Worm (Caenorhabditis elegans) whole organism, young adult: Measurements from ENCODE around the gene rnf-113.

Experiments used
- B0261.1 ChIP-seq: sonication (generic microtip); optimal IDR thresholded peaks from 2 replicates; lab custom pipeline; 2016; ENCODE audit warnings: mild to moderate bottlenecking, missing genetic modification characterization, moderate library complexity, missing compliant biosample characterization
- B0336.3 ChIP-seq: fragments of 200-800 bp; sonication (Bioruptor generic); IDR thresholded peaks from 2 replicates; pipeline ENCODE4 v1.3.6; 2022; ENCODE audit warnings: missing genetic modification characterization, missing compliant biosample characterization
- C06A6.2 ChIP-seq: fragments of 200-800 bp; sonication (Bioruptor generic); conservative IDR thresholded peaks from 2 replicates; pipeline ENCODE4 v1.3.6; 2022; ENCODE audit warnings: missing genetic modification characterization, missing compliant biosample characterization
- F10E7.11 ChIP-seq: sonication (generic microtip); optimal IDR thresholded peaks from 2 replicates; lab custom pipeline; 2017; ENCODE audit warnings: mild to moderate bottlenecking, missing genetic modification characterization, moderate library complexity, missing compliant biosample characterization
- F22D6.2 ChIP-seq: sonication (generic microtip); optimal IDR thresholded peaks from 2 replicates; lab custom pipeline; 2016; ENCODE audit warnings: mild to moderate bottlenecking, missing genetic modification characterization, missing compliant biosample characterization
- F23B12.7 ChIP-seq: sonication (generic microtip); optimal IDR thresholded peaks from 2 replicates; lab custom pipeline; 2017; ENCODE audit warnings: missing genetic modification characterization, mild to moderate bottlenecking, missing compliant biosample characterization, antibody characterized with exemption, moderate library complexity; ENCODE audit not compliant: insufficient read depth
- F37B4.10 ChIP-seq: fragments of 200-800 bp; sonication (Bioruptor generic); IDR thresholded peaks from 2 replicates; pipeline ENCODE4 v1.3.6; 2022; ENCODE audit warnings: missing genetic modification characterization, missing compliant biosample characterization
- K11D2.4 ChIP-seq: fragments of 200-800 bp; sonication (Bioruptor generic); IDR thresholded peaks from 2 replicates; pipeline ENCODE4 v1.3.6; 2022; ENCODE audit warnings: missing genetic modification reagents, missing genetic modification characterization, missing compliant biosample characterization
- T26A5.8 ChIP-seq: sonication (generic microtip); optimal IDR thresholded peaks from 2 replicates; lab custom pipeline; 2016; ENCODE audit warnings: missing genetic modification characterization, missing compliant biosample characterization
- Y53G8AR.9 ChIP-seq: fragments of 200-800 bp; sonication (Bioruptor generic); conservative IDR thresholded peaks from 2 replicates; pipeline ENCODE4 v1.3.6; 2022; ENCODE audit warnings: missing genetic modification reagents, missing genetic modification characterization, missing compliant biosample characterization
- Y56A3A.18 ChIP-seq: fragments of 200-800 bp; sonication (Bioruptor generic); IDR thresholded peaks from 2 replicates; pipeline ENCODE4 v1.3.6; 2022; ENCODE audit warnings: missing genetic modification reagents, missing genetic modification characterization, missing compliant biosample characterization
- Y79H2A.3 ChIP-seq: fragments of 200-800 bp; sonication (Bioruptor generic); conservative IDR thresholded peaks from 2 replicates; pipeline ENCODE4 v1.3.6; 2022; ENCODE audit warnings: missing genetic modification reagents, missing genetic modification characterization, missing compliant biosample characterization
- aptf-2 ChIP-seq: fragments of 200-800 bp; sonication (Bioruptor generic); conservative IDR thresholded peaks from 2 replicates; pipeline ENCODE4 v1.3.6; 2022; ENCODE audit warnings: missing genetic modification reagents, missing genetic modification characterization, missing compliant biosample characterization
- attf-6 ChIP-seq: fragments of 200-800 bp; sonication (Bioruptor generic); IDR thresholded peaks from 2 replicates; pipeline ENCODE4 v1.3.6; 2022; ENCODE audit warnings: missing genetic modification reagents, missing genetic modification characterization, missing compliant biosample characterization
- bed-2 ChIP-seq: fragments of 200-800 bp; sonication (Bioruptor generic); IDR thresholded peaks from 2 replicates; pipeline ENCODE4 v1.3.6; 2022; ENCODE audit warnings: missing genetic modification reagents, missing genetic modification characterization, missing compliant biosample characterization
- cebp-1 ChIP-seq, 2 experiments: fragments of 200-800 bp in 1 of 2; sonication (Bioruptor generic) in 1 of 2; sonication (generic microtip) in 1 of 2; IDR thresholded peaks in 1 of 2; optimal IDR thresholded peaks in 1 of 2; 2 replicates each; pipeline versions ENCODE4 v1.3.6 to Lab custom; 2017 to 2022; ENCODE audit warnings: missing compliant biosample characterization in 2 of 2, missing genetic modification characterization in 2 of 2, mild to moderate bottlenecking in 1 of 2, missing genetic modification reagents in 1 of 2, moderate library complexity in 1 of 2
- ceh-100 ChIP-seq: fragments of 200-800 bp; sonication (Bioruptor generic); IDR thresholded peaks from 2 replicates; pipeline ENCODE4 v1.3.6; 2022; ENCODE audit warnings: missing genetic modification reagents, missing genetic modification characterization, missing compliant biosample characterization
- ceh-27 ChIP-seq: fragments of 200-800 bp; sonication (Bioruptor generic); optimal IDR thresholded peaks from 2 replicates; lab custom pipeline; 2018; ENCODE audit warnings: mild to moderate bottlenecking, missing genetic modification characterization, moderate library complexity, missing compliant biosample characterization
- ceh-91 ChIP-seq: fragments of 200-800 bp; sonication (Bioruptor generic); IDR thresholded peaks from 2 replicates; pipeline ENCODE4 v1.3.6; 2022; ENCODE audit warnings: missing genetic modification reagents, missing genetic modification characterization, missing compliant biosample characterization
- chd-7 ChIP-seq: sonication (generic microtip); optimal IDR thresholded peaks from 2 replicates; lab custom pipeline; 2016; ENCODE audit warnings: mild to moderate bottlenecking, missing genetic modification characterization, moderate library complexity, missing compliant biosample characterization
- efl-1 ChIP-seq: fragments of 150-350 bp; optimal IDR thresholded peaks from 2 replicates; lab custom pipeline; 2014; ENCODE audit warnings: missing biosample characterization, missing genetic modification reagents, missing genetic modification characterization
- ekl-4 ChIP-seq: fragments of 200-800 bp; sonication (Bioruptor generic); IDR thresholded peaks from 2 replicates; pipeline ENCODE4 v1.3.6; 2022; ENCODE audit warnings: missing genetic modification reagents, missing genetic modification characterization, missing compliant biosample characterization
- ets-4 ChIP-seq: fragments of 200-800 bp; sonication (Bioruptor generic); optimal IDR thresholded peaks from 2 replicates; lab custom pipeline; 2018; ENCODE audit warnings: mild to moderate bottlenecking, missing genetic modification characterization, missing compliant biosample characterization
- fkh-3 ChIP-seq: sonication (generic microtip); optimal IDR thresholded peaks from 2 replicates; lab custom pipeline; 2016; ENCODE audit warnings: mild to moderate bottlenecking, missing genetic modification characterization, missing compliant biosample characterization
- gei-17 ChIP-seq: fragments of 200-800 bp; sonication (Bioruptor generic); optimal IDR thresholded peaks from 2 replicates; lab custom pipeline; 2018; ENCODE audit warnings: mild to moderate bottlenecking, missing genetic modification characterization, missing compliant biosample characterization
- hrde-1 ChIP-seq: sonication (generic microtip); optimal IDR thresholded peaks from 2 replicates; lab custom pipeline; 2016; ENCODE audit warnings: missing genetic modification characterization, mild to moderate bottlenecking, missing compliant biosample characterization, moderate library complexity, missing genotype, missing genetic modification reagents, borderline replicate concordance
- let-526 ChIP-seq: fragments of 200-800 bp; sonication (Bioruptor generic); IDR thresholded peaks from 2 replicates; pipeline ENCODE4 v1.3.6; 2022; ENCODE audit warnings: missing genetic modification reagents, missing genetic modification characterization, missing compliant biosample characterization
- lin-35 ChIP-seq, 3 experiments: fragments of 150-350 bp in 2 of 3; sonication (generic microtip) in 1 of 3; optimal IDR thresholded peaks; 2 replicates each; lab custom pipeline; 2014 to 2018; ENCODE audit warnings: missing biosample characterization in 3 of 3, missing genetic modification characterization in 3 of 3, missing genetic modification reagents in 3 of 3
- lsl-1 ChIP-seq: fragments of 200-800 bp; sonication (Bioruptor generic); optimal IDR thresholded peaks from 2 replicates; lab custom pipeline; 2018; ENCODE audit warnings: mild to moderate bottlenecking, missing genetic modification characterization, moderate library complexity, missing compliant biosample characterization
- madf-3 ChIP-seq: fragments of 200-800 bp; sonication (Bioruptor generic); IDR thresholded peaks from 2 replicates; pipeline ENCODE4 v1.3.6; 2022; ENCODE audit warnings: missing genetic modification reagents, missing genetic modification characterization, missing compliant biosample characterization
- madf-8 ChIP-seq: fragments of 200-800 bp; sonication (Bioruptor generic); conservative IDR thresholded peaks from 2 replicates; pipeline ENCODE4 v1.3.6; 2022; ENCODE audit warnings: missing genetic modification reagents, missing genetic modification characterization, missing compliant biosample characterization
- mes-4 ChIP-seq: sonication (generic microtip); optimal IDR thresholded peaks from 2 replicates; lab custom pipeline; 2016; ENCODE audit warnings: missing genotype, missing genetic modification characterization, missing compliant biosample characterization
- mxl-1 ChIP-seq: sonication (generic microtip); optimal IDR thresholded peaks from 2 replicates; lab custom pipeline; 2016; ENCODE audit warnings: missing genetic modification characterization, missing compliant biosample characterization
- nfyb-1 ChIP-seq: fragments of 200-800 bp; sonication (Bioruptor generic); IDR thresholded peaks from 2 replicates; pipeline ENCODE4 v1.3.6; 2022; ENCODE audit warnings: missing genetic modification reagents, missing genetic modification characterization, missing compliant biosample characterization
- nhr-120 ChIP-seq: fragments of 200-800 bp; sonication (Bioruptor generic); IDR thresholded peaks from 2 replicates; pipeline ENCODE4 v1.3.6; 2022; ENCODE audit warnings: missing genetic modification characterization, missing compliant biosample characterization
- nhr-179 ChIP-seq: sonication (generic microtip); optimal IDR thresholded peaks from 2 replicates; lab custom pipeline; 2016; ENCODE audit warnings: mild to moderate bottlenecking, missing genetic modification characterization, missing compliant biosample characterization
- nhr-80 ChIP-seq: sonication (generic microtip); optimal IDR thresholded peaks from 2 replicates; lab custom pipeline; 2016; ENCODE audit warnings: missing genetic modification characterization, missing compliant biosample characterization
- pbrm-1 ChIP-seq: fragments of 200-800 bp; sonication (Bioruptor generic); IDR thresholded peaks from 2 replicates; pipeline ENCODE4 v1.3.6; 2022; ENCODE audit warnings: missing genetic modification reagents, missing genetic modification characterization, missing compliant biosample characterization
- rec-8 ChIP-seq, 2 experiments: sonication (generic microtip); optimal IDR thresholded peaks; 2 replicates each; lab custom pipeline; 2016; ENCODE audit warnings: mild to moderate bottlenecking in 2 of 2, missing genetic modification characterization in 2 of 2, missing genetic modification reagents in 2 of 2, missing genotype in 2 of 2, missing biosample characterization in 1 of 2, missing compliant biosample characterization in 1 of 2, moderate library complexity in 1 of 2
- sea-2 ChIP-seq: fragments of 200-800 bp; sonication (Bioruptor generic); IDR thresholded peaks from 2 replicates; pipeline ENCODE4 v1.3.6; 2022; ENCODE audit warnings: missing genetic modification characterization, missing compliant biosample characterization
- snpc-1.1 ChIP-seq: sonication (generic microtip); optimal IDR thresholded peaks from 2 replicates; lab custom pipeline; 2017; ENCODE audit warnings: missing genetic modification characterization, mild to moderate bottlenecking, missing compliant biosample characterization, antibody characterized with exemption, moderate library complexity, missing genotype, missing genetic modification reagents; ENCODE audit not compliant: insufficient read depth
- tbp1 ChIP-seq: fragments of 200-800 bp; sonication (Bioruptor generic); optimal IDR thresholded peaks from 2 replicates; lab custom pipeline; 2018; ENCODE audit warnings: mild to moderate bottlenecking, missing genetic modification characterization, missing compliant biosample characterization
- unc-130 ChIP-seq: sonication (generic microtip); optimal IDR thresholded peaks from 2 replicates; lab custom pipeline; 2016; ENCODE audit warnings: missing genetic modification reagents, missing genetic modification characterization, missing compliant biosample characterization
- zim-3 ChIP-seq: sonication (generic microtip); optimal IDR thresholded peaks from 2 replicates; lab custom pipeline; 2017; ENCODE audit warnings: mild to moderate bottlenecking, missing genetic modification characterization, moderate library complexity, missing compliant biosample characterization
- ztf-28 ChIP-seq: fragments of 200-800 bp; sonication (Bioruptor generic); IDR thresholded peaks from 2 replicates; pipeline ENCODE4 v1.3.6; 2022; ENCODE audit warnings: missing genetic modification reagents, missing genetic modification characterization, missing compliant biosample characterization
- ztf-6 ChIP-seq: fragments of 200-800 bp; sonication (Bioruptor generic); IDR thresholded peaks from 2 replicates; pipeline ENCODE4 v1.3.6; 2022; ENCODE audit warnings: missing genetic modification reagents, missing genetic modification characterization, missing compliant biosample characterization

The rnf-113 gene

DNA sequence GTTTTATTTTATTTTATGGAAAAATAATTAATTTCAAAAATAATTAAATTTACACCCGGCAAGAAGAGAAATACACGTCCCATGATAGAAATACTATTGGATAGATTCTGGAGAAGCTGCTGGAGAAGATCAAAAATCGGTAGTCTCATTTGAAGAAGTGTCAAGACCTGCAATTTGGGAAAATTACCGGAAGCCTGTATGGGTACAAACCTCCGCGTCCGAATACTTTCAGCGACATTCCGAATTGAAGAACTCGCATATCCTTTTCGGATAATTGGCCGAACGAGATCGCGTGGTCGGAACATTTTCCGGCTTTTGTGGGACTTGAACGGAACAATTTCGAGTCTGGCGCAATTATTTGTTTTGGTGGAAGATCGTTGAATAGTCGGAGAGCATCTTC lies 49.0 kb downstream of the rnf-113 start (continued):
- no peak for TF ChIP-seq B0261.1
- 0 out of 2 replicates have a peak, but pooled peaks have one; percentile 52 for TF ChIP-seq Y79H2A.3 (GFP tag; lab: Robert Waterston, UW)
- no peak for TF ChIP-seq unc-130
- TF ChIP-seq mes-4 (tag; lab: Kevin White, UChicago), result no peak
- no peak for TF ChIP-seq attf-6
- no peak for TF ChIP-seq F10E7.11 (tag; lab: Kevin White, UChicago)
- no peak for TF ChIP-seq mxl-1 (tag; lab: Kevin White, UChicago)
- no peak for TF ChIP-seq aptf-2
- TF ChIP-seq snpc-1.1 (tag; lab: Kevin White, UChicago), result no peak
- no peak for TF ChIP-seq lin-35 (GFP tag; optimal IDR thresholded peaks at IDR 0.05; lab: Kevin White, UChicago)
- TF ChIP-seq gei-17, result no peak
- TF ChIP-seq madf-3 (GFP tag; lab: Robert Waterston, UW), result 0 out of 2 replicates have a peak, but pooled peaks have one; percentile 31
- TF ChIP-seq ceh-100 (GFP tag; lab: Robert Waterston, UW), result no peak
- TF ChIP-seq nhr-120 (GFP tag; lab: Robert Waterston, UW), result no peak
- no peak for TF ChIP-seq Y56A3A.18 (GFP tag; lab: Robert Waterston, UW)
- TF ChIP-seq hrde-1 (tag; lab: Kevin White, UChicago), result no peak
- TF ChIP-seq efl-1, result no peak
- no peak for TF ChIP-seq nhr-179
- TF ChIP-seq ceh-91, result no peak
- TF ChIP-seq sea-2 (GFP tag; lab: Robert Waterston, UW), result no peak
- TF ChIP-seq chd-7, result no peak
- TF ChIP-seq zim-3, result no peak
- TF ChIP-seq ets-4 (GFP tag; lab: Kevin White, UChicago), result no peak
- no peak for TF ChIP-seq T26A5.8 (tag; lab: Kevin White, UChicago)
- no peak for TF ChIP-seq ztf-28 (GFP tag; lab: Robert Waterston, UW)
- no peak for TF ChIP-seq K11D2.4 (GFP tag; lab: Robert Waterston, UW)
- TF ChIP-seq, all 124 proteins: peak for 5

DNA sequence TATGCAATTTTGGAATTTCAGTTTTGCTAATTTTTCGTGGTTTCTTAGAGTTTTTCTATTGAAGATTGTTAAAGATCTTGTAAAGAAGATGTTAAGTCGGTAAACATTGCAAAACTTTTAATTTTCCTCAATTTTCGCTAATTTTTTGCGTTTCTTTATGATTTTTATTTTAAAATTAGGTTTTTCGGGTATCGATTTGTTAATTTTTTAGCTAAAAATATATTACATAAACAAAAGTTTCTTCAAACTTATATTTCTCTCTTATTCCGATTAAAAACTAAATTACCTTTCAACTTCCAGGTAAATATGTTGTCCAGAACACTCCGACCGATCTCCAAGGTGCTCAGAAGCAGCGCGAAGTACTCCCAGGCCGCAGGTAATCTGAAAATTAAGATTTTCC lies 50.0 kb downstream of the rnf-113 start, which contains the start of gene mrpl-12:
TSS of gene mrpl-12 (plus strand) at position 301 of the 400 bp plus-strand sequence.
- TF ChIP-seq gei-17 (no peak), let-526 (GFP tag; lab: Robert Waterston, UW) (no peak), F23B12.7 (tag; lab: Kevin White, UChicago) (no peak), pbrm-1 (GFP tag; lab: Robert Waterston, UW) (no peak), hrde-1 (tag; lab: Kevin White, UChicago) (no peak), nhr-179 (no peak), cebp-1 (GFP tag; IDR thresholded peaks at IDR 0.05; lab: Robert Waterston, UW) (no peak), cebp-1 (tag; optimal IDR thresholded peaks at IDR 0.05; lab: Kevin White, UChicago) (no peak), fkh-3 (tag; lab: Kevin White, UChicago) (no peak), F37B4.10 (GFP tag; lab: Robert Waterston, UW) (no peak)

DNA sequence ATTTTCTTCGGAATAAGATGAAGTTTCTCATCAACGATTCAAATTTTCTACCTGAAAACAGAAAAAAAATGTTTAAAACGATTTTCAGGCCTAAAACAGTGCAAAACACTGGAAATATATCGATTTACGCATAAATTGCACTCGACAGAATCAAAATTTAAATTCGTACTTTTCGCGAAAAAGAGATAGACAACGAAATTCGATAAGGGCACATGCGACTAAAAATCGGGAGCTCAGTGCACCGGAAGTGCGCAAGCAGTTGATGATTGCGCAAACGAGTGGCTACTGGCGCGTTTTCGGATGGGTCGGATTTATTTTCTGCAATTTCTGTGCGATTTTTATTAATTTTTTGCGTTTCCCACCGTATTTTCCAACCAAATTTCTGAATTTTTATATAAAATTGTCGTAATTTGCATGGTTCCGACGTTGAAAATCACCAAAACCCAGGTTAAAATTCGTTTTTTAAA lies 50.4 kb downstream of the rnf-113 start, which contains the start of the genes Y39A1A.21 and Y39A1A.22:
TSS of gene Y39A1A.21 (minus strand) at position 51 of the 467 bp plus-strand sequence.
TSS of gene Y39A1A.22 (minus strand) at position 57 of the 467 bp plus-strand sequence.
- TF ChIP-seq bed-2 (GFP tag; lab: Robert Waterston, UW) (no peak), C06A6.2 (GFP tag; lab: Robert Waterston, UW) (peak; percentile 37; the same call in 1 of the 2 replicates), tbp1 (GFP tag; lab: Kevin White, UChicago) (peak; percentile 59), ceh-27 (peak; percentile 57), ztf-6 (GFP tag; lab: Robert Waterston, UW) (peak; percentile 50; the same call in 1 of the 2 replicates), F22D6.2 (tag; lab: Kevin White, UChicago) (no peak), rec-8 (tag; optimal IDR thresholded peaks at IDR 0.05; lab: Kevin White, UChicago) (no peak), efl-1 (peak; percentile 28), lsl-1 (GFP tag; lab: Kevin White, UChicago) (peak; percentile 71), B0336.3 (GFP tag; lab: Robert Waterston, UW) (peak; percentile 70), nhr-80 (peak; percentile 70), Y53G8AR.9 (GFP tag; lab: Robert Waterston, UW) (peak; percentile 91), nfyb-1 (GFP tag; lab: Robert Waterston, UW) (peak; percentile 88), F37B4.10 (GFP tag; lab: Robert Waterston, UW) (no peak), madf-8 (GFP tag; lab: Robert Waterston, UW) (peak; percentile 40; the same call in 1 of the 2 replicates), ekl-4 (GFP tag; lab: Robert Waterston, UW) (peak; percentile 74; the same call in 1 of the 2 replicates)
